Worm (Caenorhabditis elegans) whole organism, L2 larva: Measurements from ENCODE around the gene cest-28.

Source experiments
- alr-1 ChIP-seq: fragments of 150-350 bp; optimal IDR thresholded peaks from 2 replicates; lab custom pipeline; 2014; ENCODE audit warnings: missing biosample characterization, missing genetic modification characterization
- ceh-16 ChIP-seq: fragments of 150-350 bp; optimal IDR thresholded peaks from 2 replicates; lab custom pipeline; 2014; ENCODE audit warnings: missing biosample characterization, missing genetic modification characterization
- crh-2 ChIP-seq: sonication (generic microtip); optimal IDR thresholded peaks from 2 replicates; lab custom pipeline; 2017; ENCODE audit warnings: missing biosample characterization, missing genetic modification characterization
- elt-3 ChIP-seq: sonication (generic microtip); optimal IDR thresholded peaks from 2 replicates; lab custom pipeline; 2017; ENCODE audit warnings: missing biosample characterization, missing genetic modification characterization
- lsy-2 ChIP-seq, 2 experiments: fragments of 150-350 bp in 1 of 2; sonication (generic microtip) in 1 of 2; optimal IDR thresholded peaks; 2 replicates each; lab custom pipeline; 2014 to 2017; ENCODE audit warnings: missing biosample characterization in 2 of 2, missing genetic modification characterization in 2 of 2
- nhr-237 ChIP-seq: fragments of 150-350 bp; optimal IDR thresholded peaks from 2 replicates; lab custom pipeline; 2014; ENCODE audit warnings: missing biosample characterization, missing genetic modification characterization
- nhr-6 ChIP-seq: fragments of 150-350 bp; optimal IDR thresholded peaks from 2 replicates; lab custom pipeline; 2014; ENCODE audit warnings: missing biosample characterization, missing genetic modification characterization
- skn-1 ChIP-seq: sonication (generic microtip); optimal IDR thresholded peaks from 2 replicates; lab custom pipeline; 2017; ENCODE audit warnings: missing biosample characterization, missing genetic modification characterization
- sma-9 ChIP-seq, 2 experiments: fragments of 150-350 bp in 1 of 2; sonication (generic microtip) in 1 of 2; optimal IDR thresholded peaks; 2 replicates each; lab custom pipeline; 2014 to 2016; ENCODE audit warnings: missing genetic modification characterization in 2 of 2, mild to moderate bottlenecking in 1 of 2, missing biosample characterization in 1 of 2, missing compliant biosample characterization in 1 of 2, missing genetic modification reagents in 1 of 2, moderate library complexity in 1 of 2
- unc-62 ChIP-seq: fragments of 150-350 bp; optimal IDR thresholded peaks from 2 replicates; lab custom pipeline; 2014; ENCODE audit warnings: missing biosample characterization, missing genetic modification reagents, missing genetic modification characterization
- zag-1 ChIP-seq: fragments of 150-350 bp; optimal IDR thresholded peaks from 2 replicates; lab custom pipeline; 2014; ENCODE audit warnings: missing biosample characterization, missing genetic modification characterization
- ztf-4 ChIP-seq: fragments of 150-350 bp; optimal IDR thresholded peaks from 2 replicates; lab custom pipeline; 2014; ENCODE audit warnings: missing biosample characterization, missing genetic modification characterization

DNA sequence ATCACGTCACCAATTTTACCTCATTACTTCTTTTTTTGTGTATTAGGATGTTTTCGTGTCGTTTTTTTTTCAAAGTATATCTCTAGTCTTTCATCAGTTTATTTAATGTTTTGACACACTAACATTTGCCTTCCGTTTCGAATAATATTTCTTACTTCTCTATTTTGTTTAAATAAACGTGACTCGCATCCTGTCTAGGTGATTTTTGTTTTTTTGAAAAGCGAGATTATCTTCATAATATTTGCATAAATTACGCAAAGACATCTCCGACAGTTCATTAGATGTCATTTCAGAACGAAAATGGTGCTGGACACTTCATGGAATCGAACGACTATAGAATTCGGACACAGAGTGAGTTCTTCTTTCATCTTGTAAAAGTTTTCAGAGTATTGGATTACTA lies 20.3 kb upstream of the cest-28 start, which contains the start of gene T10H9.1:
- no peak for TF ChIP-seq elt-3
- TF ChIP-seq lsy-2 (tag; optimal IDR thresholded peaks at IDR 0.05; lab: Kevin White, UChicago) = no peak
- TF ChIP-seq nhr-237 (tag; lab: Kevin White, UChicago) = no peak
- TF ChIP-seq zag-1 = no peak
- TF ChIP-seq nhr-6 (tag; lab: Kevin White, UChicago) = no peak
- no peak for TF ChIP-seq unc-62 (GFP tag; lab: Kevin White, UChicago)
- TF ChIP-seq ceh-16 (tag; lab: Kevin White, UChicago) = no peak
- no peak for TF ChIP-seq sma-9 (GFP tag; optimal IDR thresholded peaks at IDR 0.05; lab: Kevin White, UChicago)
- no peak for TF ChIP-seq sma-9 (tag; optimal IDR thresholded peaks at IDR 0.05; lab: Kevin White, UChicago)
- no peak for TF ChIP-seq skn-1 (tag; lab: Kevin White, UChicago)
- TF ChIP-seq ztf-4 (tag; lab: Kevin White, UChicago) = no peak
- no peak for TF ChIP-seq alr-1 (tag; lab: Kevin White, UChicago)
- TF ChIP-seq crh-2 (tag; lab: Kevin White, UChicago) = no peak
